Worm (Caenorhabditis elegans) whole organism, young adult: ENCODE data around the gene nhr-205.

Experiments
- C17E4.6 ChIP-seq: fragments of 200-800 bp; sonication (Bioruptor generic); IDR thresholded peaks from 2 replicates; pipeline ENCODE4 v1.3.6; 2022; ENCODE audit warnings: missing genetic modification reagents, missing genetic modification characterization, missing compliant biosample characterization
- F55B11.4 ChIP-seq: sonication (generic microtip); optimal IDR thresholded peaks from 2 replicates; lab custom pipeline; 2016; ENCODE audit warnings: missing compliant biosample characterization, missing genetic modification characterization, borderline replicate concordance; ENCODE audit not compliant: insufficient read depth
- F57A8.1 ChIP-seq: fragments of 200-800 bp; sonication (Bioruptor generic); optimal IDR thresholded peaks from 2 replicates; lab custom pipeline; 2018; ENCODE audit warnings: mild to moderate bottlenecking, missing genetic modification characterization, moderate library complexity, missing compliant biosample characterization
- T07F8.4 ChIP-seq: sonication (generic microtip); optimal IDR thresholded peaks from 2 replicates; lab custom pipeline; 2016; ENCODE audit warnings: mild to moderate bottlenecking, missing genetic modification characterization, moderate library complexity, missing compliant biosample characterization
- Y56A3A.18 ChIP-seq: fragments of 200-800 bp; sonication (Bioruptor generic); IDR thresholded peaks from 2 replicates; pipeline ENCODE4 v1.3.6; 2022; ENCODE audit warnings: missing genetic modification reagents, missing genetic modification characterization, missing compliant biosample characterization
- Y67H2A.10 ChIP-seq: fragments of 200-800 bp; sonication (Bioruptor generic); conservative IDR thresholded peaks from 2 replicates; pipeline ENCODE4 v1.3.6; 2022; ENCODE audit warnings: missing genetic modification reagents, missing genetic modification characterization, missing compliant biosample characterization
- ZK185.1 ChIP-seq: sonication (generic microtip); optimal IDR thresholded peaks from 2 replicates; lab custom pipeline; 2016; ENCODE audit warnings: mild to moderate bottlenecking, missing genetic modification characterization, missing compliant biosample characterization; ENCODE audit not compliant: poor library complexity, severe bottlenecking
- ama-1 ChIP-seq, 3 experiments: fragments of 150-350 bp in 1 of 3; sonication (generic microtip) in 2 of 3; optimal IDR thresholded peaks; 2 replicates each; lab custom pipeline; 2014 to 2018; ENCODE audit warnings: missing biosample characterization in 2 of 3, missing genetic modification characterization in 2 of 3, missing genetic modification reagents in 2 of 3
- aptf-2 ChIP-seq: fragments of 200-800 bp; sonication (Bioruptor generic); conservative IDR thresholded peaks from 2 replicates; pipeline ENCODE4 v1.3.6; 2022; ENCODE audit warnings: missing genetic modification reagents, missing genetic modification characterization, missing compliant biosample characterization
- athp-1 ChIP-seq: sonication (generic microtip); optimal IDR thresholded peaks from 2 replicates; lab custom pipeline; 2017; ENCODE audit warnings: mild to moderate bottlenecking, missing genetic modification characterization, missing compliant biosample characterization
- bed-1 ChIP-seq: fragments of 200-800 bp; sonication (Bioruptor generic); IDR thresholded peaks from 2 replicates; pipeline ENCODE4 v1.3.6; 2022; ENCODE audit warnings: missing genetic modification reagents, missing genetic modification characterization, missing compliant biosample characterization
- bed-2 ChIP-seq: fragments of 200-800 bp; sonication (Bioruptor generic); IDR thresholded peaks from 2 replicates; pipeline ENCODE4 v1.3.6; 2022; ENCODE audit warnings: missing genetic modification reagents, missing genetic modification characterization, missing compliant biosample characterization
- cebp-1 ChIP-seq, 2 experiments: fragments of 200-800 bp in 1 of 2; sonication (Bioruptor generic) in 1 of 2; sonication (generic microtip) in 1 of 2; IDR thresholded peaks in 1 of 2; optimal IDR thresholded peaks in 1 of 2; 2 replicates each; pipeline versions ENCODE4 v1.3.6 to Lab custom; 2017 to 2022; ENCODE audit warnings: missing compliant biosample characterization in 2 of 2, missing genetic modification characterization in 2 of 2, mild to moderate bottlenecking in 1 of 2, missing genetic modification reagents in 1 of 2, moderate library complexity in 1 of 2
- ceh-27 ChIP-seq: fragments of 200-800 bp; sonication (Bioruptor generic); optimal IDR thresholded peaks from 2 replicates; lab custom pipeline; 2018; ENCODE audit warnings: mild to moderate bottlenecking, missing genetic modification characterization, moderate library complexity, missing compliant biosample characterization
- chd-7 ChIP-seq: sonication (generic microtip); optimal IDR thresholded peaks from 2 replicates; lab custom pipeline; 2016; ENCODE audit warnings: mild to moderate bottlenecking, missing genetic modification characterization, moderate library complexity, missing compliant biosample characterization
- dpl-1 ChIP-seq: fragments of 150-350 bp; optimal IDR thresholded peaks from 2 replicates; lab custom pipeline; 2014; ENCODE audit warnings: missing biosample characterization, missing genetic modification reagents, missing genetic modification characterization
- egrh-3 ChIP-seq: fragments of 200-800 bp; sonication (Bioruptor generic); IDR thresholded peaks from 2 replicates; pipeline ENCODE4 v1.3.6; 2022; ENCODE audit warnings: missing genetic modification reagents, missing genetic modification characterization, missing compliant biosample characterization
- gei-17 ChIP-seq: fragments of 200-800 bp; sonication (Bioruptor generic); optimal IDR thresholded peaks from 2 replicates; lab custom pipeline; 2018; ENCODE audit warnings: mild to moderate bottlenecking, missing genetic modification characterization, missing compliant biosample characterization
- hlh-26 ChIP-seq: fragments of 200-800 bp; sonication (Bioruptor generic); conservative IDR thresholded peaks from 2 replicates; pipeline ENCODE4 v1.3.6; 2022; ENCODE audit warnings: missing genetic modification reagents, missing genetic modification characterization, missing compliant biosample characterization
- hmg-20 ChIP-seq: fragments of 200-800 bp; sonication (Bioruptor generic); IDR thresholded peaks from 2 replicates; pipeline ENCODE4 v1.3.6; 2022; ENCODE audit warnings: missing genetic modification reagents, missing genetic modification characterization, missing compliant biosample characterization
- hrde-1 ChIP-seq: sonication (generic microtip); optimal IDR thresholded peaks from 2 replicates; lab custom pipeline; 2016; ENCODE audit warnings: missing genetic modification characterization, mild to moderate bottlenecking, missing compliant biosample characterization, moderate library complexity, missing genotype, missing genetic modification reagents, borderline replicate concordance
- lin-26 ChIP-seq: fragments of 200-800 bp; sonication (Bioruptor generic); IDR thresholded peaks from 2 replicates; pipeline ENCODE4 v1.3.6; 2022; ENCODE audit warnings: missing genetic modification reagents, missing genetic modification characterization, missing compliant biosample characterization
- lin-40 ChIP-seq: sonication (generic microtip); optimal IDR thresholded peaks from 2 replicates; lab custom pipeline; 2016; ENCODE audit warnings: missing genetic modification characterization, mild to moderate bottlenecking, missing compliant biosample characterization, missing genotype, missing genetic modification reagents
- lir-1 ChIP-seq: fragments of 200-800 bp; sonication (Bioruptor generic); conservative IDR thresholded peaks from 2 replicates; pipeline ENCODE4 v1.3.6; 2022; ENCODE audit warnings: missing genetic modification reagents, missing genetic modification characterization, missing compliant biosample characterization
- lsl-1 ChIP-seq: fragments of 200-800 bp; sonication (Bioruptor generic); optimal IDR thresholded peaks from 2 replicates; lab custom pipeline; 2018; ENCODE audit warnings: mild to moderate bottlenecking, missing genetic modification characterization, moderate library complexity, missing compliant biosample characterization
- lsy-27 ChIP-seq: sonication (generic microtip); optimal IDR thresholded peaks from 2 replicates; lab custom pipeline; 2017; ENCODE audit warnings: missing genetic modification characterization, mild to moderate bottlenecking, missing compliant biosample characterization, antibody characterized with exemption, missing genotype, borderline replicate concordance; ENCODE audit not compliant: insufficient read depth
- mcd-1 ChIP-seq: fragments of 200-800 bp; sonication (Bioruptor generic); IDR thresholded peaks from 2 replicates; pipeline ENCODE4 v1.3.6; 2022; ENCODE audit warnings: missing genetic modification reagents, missing genetic modification characterization, missing compliant biosample characterization
- mel-28 ChIP-seq: sonication (generic microtip); optimal IDR thresholded peaks from 2 replicates; lab custom pipeline; 2016; ENCODE audit warnings: borderline replicate concordance, mild to moderate bottlenecking, missing genetic modification characterization, missing compliant biosample characterization
- nhr-27 ChIP-seq: fragments of 200-800 bp; sonication (Bioruptor generic); optimal IDR thresholded peaks from 2 replicates; lab custom pipeline; 2018; ENCODE audit warnings: mild to moderate bottlenecking, missing genetic modification characterization, moderate library complexity, missing compliant biosample characterization
- pbrm-1 ChIP-seq: fragments of 200-800 bp; sonication (Bioruptor generic); IDR thresholded peaks from 2 replicates; pipeline ENCODE4 v1.3.6; 2022; ENCODE audit warnings: missing genetic modification reagents, missing genetic modification characterization, missing compliant biosample characterization
- rec-8 ChIP-seq, 2 experiments: sonication (generic microtip); optimal IDR thresholded peaks; 2 replicates each; lab custom pipeline; 2016; ENCODE audit warnings: mild to moderate bottlenecking in 2 of 2, missing genetic modification characterization in 2 of 2, missing genetic modification reagents in 2 of 2, missing genotype in 2 of 2, missing biosample characterization in 1 of 2, missing compliant biosample characterization in 1 of 2, moderate library complexity in 1 of 2
- repo-1 ChIP-seq: sonication (generic microtip); optimal IDR thresholded peaks from 2 replicates; lab custom pipeline; 2017; ENCODE audit warnings: mild to moderate bottlenecking, missing genetic modification characterization, missing compliant biosample characterization
- snpc-1.3 ChIP-seq: sonication (generic microtip); optimal IDR thresholded peaks from 2 replicates; lab custom pipeline; 2017; ENCODE audit warnings: missing genetic modification characterization, mild to moderate bottlenecking, missing compliant biosample characterization, antibody characterized with exemption, moderate library complexity, missing genotype, missing genetic modification reagents; ENCODE audit not compliant: insufficient read depth
- unc-130 ChIP-seq: sonication (generic microtip); optimal IDR thresholded peaks from 2 replicates; lab custom pipeline; 2016; ENCODE audit warnings: missing genetic modification reagents, missing genetic modification characterization, missing compliant biosample characterization

nhr-205 gene

ce11 chrV:10080905-10081304 is 671 bp downstream of the nhr-205 start:
- TF ChIP-seq ama-1 (optimal IDR thresholded peaks at IDR 0.05; lab: Kevin White, UChicago) = no peak
- TF ChIP-seq ama-1 (GFP tag; optimal IDR thresholded peaks at IDR 0.05; lab: Kevin White, UChicago) = no peak
- no peak for TF ChIP-seq lsl-1 (GFP tag; lab: Kevin White, UChicago)
- no peak for TF ChIP-seq bed-1 (GFP tag; lab: Robert Waterston, UW)

- TF ChIP-seq unc-130 (GFP tag; lab: Kevin White, UChicago) = no peak
Measured at ce11 chrV:10078244-10078643, 3.3 kb downstream of the nhr-205 start, which contains the start of gene R04B5.1. Gene R04B5.1 (minus strand): TSS chrV:10078344.

- TF ChIP-seq F55B11.4 (tag; lab: Kevin White, UChicago) (no peak), lsy-27 (no peak), aptf-2 (GFP tag; lab: Robert Waterston, UW) (no peak), ama-1 (optimal IDR thresholded peaks at IDR 0.05; lab: Kevin White, UChicago) (no peak), ama-1 (GFP tag; optimal IDR thresholded peaks at IDR 0.05; lab: Kevin White, UChicago) (no peak), Y56A3A.18 (GFP tag; lab: Robert Waterston, UW) (no peak), mel-28 (tag; lab: Kevin White, UChicago) (no peak), athp-1 (tag; lab: Kevin White, UChicago) (no peak), snpc-1.3 (tag; lab: Kevin White, UChicago) (no peak)
Measured at ce11 chrV:10075441-10075840, 6.1 kb downstream of the nhr-205 start, which contains the start of gene F57A8.7. Gene F57A8.7 (plus strand): TSS chrV:10075741.

- TF ChIP-seq chd-7 (no peak), C17E4.6 (no peak), pbrm-1 (GFP tag; lab: Robert Waterston, UW) (no peak), lir-1 (GFP tag; lab: Robert Waterston, UW) (no peak), bed-2 (GFP tag; lab: Robert Waterston, UW) (no peak), Y67H2A.10 (GFP tag; lab: Robert Waterston, UW) (no peak), cebp-1 (GFP tag; IDR thresholded peaks at IDR 0.05; lab: Robert Waterston, UW) (no peak), cebp-1 (tag; optimal IDR thresholded peaks at IDR 0.05; lab: Kevin White, UChicago) (no peak), egrh-3 (GFP tag; lab: Robert Waterston, UW) (no peak), lin-26 (GFP tag; lab: Robert Waterston, UW) (no peak), hmg-20 (GFP tag; lab: Robert Waterston, UW) (no peak), mcd-1 (GFP tag; lab: Robert Waterston, UW) (no peak), hrde-1 (tag; lab: Kevin White, UChicago) (no peak), hlh-26 (GFP tag; lab: Robert Waterston, UW) (no peak), ZK185.1 (no peak), F57A8.1 (GFP tag; lab: Kevin White, UChicago) (no peak), ceh-27 (GFP tag; lab: Kevin White, UChicago) (no peak)
Measured at ce11 chrV:10073793-10074192, 7.8 kb downstream of the nhr-205 start, which contains the start of gene F57A8.6. Gene F57A8.6 (minus strand): TSS chrV:10073893.

- no peak for TF ChIP-seq lin-26 (GFP tag; lab: Robert Waterston, UW)
- TF ChIP-seq ceh-27 (GFP tag; lab: Kevin White, UChicago) = no peak
- no peak for TF ChIP-seq T07F8.4 (tag; lab: Kevin White, UChicago)
- no peak for TF ChIP-seq gei-17
- TF ChIP-seq egrh-3 (GFP tag; lab: Robert Waterston, UW) = no peak
- TF ChIP-seq nhr-27 (tag; lab: Kevin White, UChicago) = no peak
- no peak for TF ChIP-seq rec-8 (tag; optimal IDR thresholded peaks at IDR 0.05; lab: Kevin White, UChicago)
- TF ChIP-seq unc-130 (GFP tag; lab: Kevin White, UChicago) = no peak
- no peak for TF ChIP-seq lin-40 (tag; lab: Kevin White, UChicago)
- no peak for TF ChIP-seq repo-1 (tag; lab: Kevin White, UChicago)
- TF ChIP-seq dpl-1 (GFP tag; lab: Kevin White, UChicago) = no peak
- TF ChIP-seq, all 124 proteins: peak for 0
Measured at ce11 chrV:10072721-10073120, 8.9 kb downstream of the nhr-205 start.
